Fruit fly (Drosophila melanogaster) whole organism, embryonic: ENCODE results near the gene MSBP.

Source experiments
- Atf-2 ChIP-seq: fragments of 200-800 bp; sonication (Bioruptor generic); optimal IDR thresholded peaks from 2 replicates; lab custom pipeline; 2016; ENCODE audit warnings: missing biosample characterization, missing genetic modification characterization
- CG10209 ChIP-seq: fragments of 200-800 bp; sonication (Bioruptor generic); optimal IDR thresholded peaks from 3 replicates; lab custom pipeline; 2017; ENCODE audit warnings: missing biosample characterization, mild to moderate bottlenecking, missing genetic modification characterization, missing genetic modification reagents
- CG10565 ChIP-seq: fragments of 200-800 bp; sonication (Bioruptor generic); optimal IDR thresholded peaks from 3 replicates; lab custom pipeline; 2016; ENCODE audit warnings: missing biosample characterization, mild to moderate bottlenecking, missing genetic modification characterization
- CG10959 ChIP-seq: fragments of 200-800 bp; sonication (Bioruptor generic); IDR thresholded peaks from 2 replicates; pipeline ENCODE4 v1.3.6; 2022; ENCODE audit warnings: missing biosample characterization, missing genetic modification characterization
- CG11085 ChIP-seq: fragments of 200-800 bp; sonication (Bioruptor generic); IDR thresholded peaks from 2 replicates; pipeline ENCODE4 v1.3.6; 2022; ENCODE audit warnings: missing biosample characterization, missing genetic modification characterization
- CG11247 ChIP-seq: fragments of 200-800 bp; sonication (Bioruptor generic); IDR thresholded peaks from 2 replicates; pipeline ENCODE4 v1.3.6; 2022; ENCODE audit warnings: missing biosample characterization, missing genetic modification characterization
- CG11504 ChIP-seq: fragments of 200-800 bp; sonication (Bioruptor generic); optimal IDR thresholded peaks from 3 replicates; lab custom pipeline; 2019; ENCODE audit warnings: missing biosample characterization, mild to moderate bottlenecking, missing genetic modification characterization, moderate library complexity
- CG15514 ChIP-seq: fragments of 200-800 bp; sonication (Bioruptor generic); optimal IDR thresholded peaks from 3 replicates; lab custom pipeline; 2017; ENCODE audit warnings: missing biosample characterization, missing genetic modification characterization, mild to moderate bottlenecking, moderate library complexity, missing genetic modification reagents
- CG15601 ChIP-seq: fragments of 200-800 bp; sonication (Bioruptor generic); optimal IDR thresholded peaks from 3 replicates; lab custom pipeline; 2019; ENCODE audit warnings: missing biosample characterization, mild to moderate bottlenecking, missing genetic modification characterization, moderate library complexity
- CG17328 ChIP-seq: fragments of 200-800 bp; sonication (Bioruptor generic); IDR thresholded peaks from 2 replicates; pipeline ENCODE4 v1.3.6; 2022; ENCODE audit warnings: missing biosample characterization, missing genetic modification characterization
- CG17829 ChIP-seq: fragments of 200-800 bp; optimal IDR thresholded peaks from 2 replicates; lab custom pipeline; 2019; ENCODE audit warnings: missing biosample characterization, mild to moderate bottlenecking, missing genetic modification characterization, moderate library complexity
- CG17912 ChIP-seq: fragments of 200-800 bp; sonication (Bioruptor generic); optimal IDR thresholded peaks from 2 replicates; lab custom pipeline; 2018; ENCODE audit warnings: missing biosample characterization, mild to moderate bottlenecking, missing genetic modification characterization
- CG18262 ChIP-seq: fragments of 200-800 bp; optimal IDR thresholded peaks from 3 replicates; lab custom pipeline; 2019; ENCODE audit warnings: missing biosample characterization, mild to moderate bottlenecking, missing genetic modification characterization, moderate library complexity
- CG2116 ChIP-seq: fragments of 200-800 bp; sonication (Bioruptor generic); optimal IDR thresholded peaks from 3 replicates; lab custom pipeline; 2018; ENCODE audit warnings: missing biosample characterization, mild to moderate bottlenecking, missing genetic modification characterization
- CG2129 ChIP-seq: fragments of 200-800 bp; sonication (Bioruptor generic); IDR thresholded peaks from 2 replicates; pipeline ENCODE4 v1.3.6; 2022; ENCODE audit warnings: missing biosample characterization, missing genetic modification characterization; ENCODE audit not compliant: partially characterized antibody
- CG2202 ChIP-seq: fragments of 200-800 bp; sonication (Bioruptor generic); optimal IDR thresholded peaks from 2 replicates; lab custom pipeline; 2018; ENCODE audit warnings: missing biosample characterization, mild to moderate bottlenecking, missing genetic modification characterization
- CG3163 ChIP-seq: fragments of 200-800 bp; sonication (Bioruptor generic); optimal IDR thresholded peaks from 3 replicates; lab custom pipeline; 2016; ENCODE audit warnings: missing biosample characterization, missing genetic modification characterization
- CG3281 ChIP-seq: fragments of 200-800 bp; sonication (Bioruptor generic); optimal IDR thresholded peaks from 3 replicates; lab custom pipeline; 2017; ENCODE audit warnings: missing biosample characterization, mild to moderate bottlenecking, missing genetic modification characterization
- CG33213 ChIP-seq: fragments of 200-800 bp; sonication (Bioruptor generic); optimal IDR thresholded peaks from 3 replicates; lab custom pipeline; 2016; ENCODE audit warnings: missing biosample characterization, missing genetic modification characterization
- CG6254 ChIP-seq: fragments of 200-800 bp; sonication (Bioruptor generic); optimal IDR thresholded peaks from 3 replicates; lab custom pipeline; 2017; ENCODE audit warnings: mild to moderate bottlenecking, missing biosample characterization, missing genetic modification reagents, missing genetic modification characterization
- CG7357 ChIP-seq: fragments of 200-800 bp; sonication (Bioruptor generic); IDR thresholded peaks from 3 replicates; pipeline ENCODE4 v1.3.6; 2022; ENCODE audit warnings: missing biosample characterization, missing genetic modification characterization
- CG7987 ChIP-seq: fragments of 200-800 bp; sonication (Bioruptor generic); optimal IDR thresholded peaks from 2 replicates; lab custom pipeline; 2018; ENCODE audit warnings: missing biosample characterization, mild to moderate bottlenecking, missing genetic modification characterization, moderate library complexity
- CG8281 ChIP-seq: fragments of 200-800 bp; sonication (Bioruptor generic); optimal IDR thresholded peaks from 2 replicates; lab custom pipeline; 2018; ENCODE audit warnings: missing biosample characterization, mild to moderate bottlenecking, missing genetic modification characterization, moderate library complexity
- CG9817 ChIP-seq: fragments of 200-800 bp; sonication (Bioruptor generic); optimal IDR thresholded peaks from 2 replicates; lab custom pipeline; 2018; ENCODE audit warnings: missing biosample characterization, mild to moderate bottlenecking, missing genetic modification characterization, moderate library complexity
- Chrac-16 ChIP-seq: fragments of 200-800 bp; sonication (Bioruptor generic); optimal IDR thresholded peaks from 3 replicates; lab custom pipeline; 2016; ENCODE audit warnings: missing biosample characterization, missing genetic modification characterization
- Dref ChIP-seq: fragments of 200-800 bp; sonication (Bioruptor generic); IDR thresholded peaks from 2 replicates; pipeline ENCODE4 v1.3.6; 2022; ENCODE audit warnings: missing biosample characterization, missing genetic modification characterization
- E2f1 ChIP-seq: fragments of 200-800 bp; sonication (Bioruptor generic); IDR thresholded peaks from 2 replicates; pipeline ENCODE4 v1.3.6; 2022; ENCODE audit warnings: missing biosample characterization, missing genetic modification characterization
- HHEX ChIP-seq: fragments of 200-800 bp; sonication (Bioruptor generic); optimal IDR thresholded peaks from 3 replicates; lab custom pipeline; 2017; ENCODE audit warnings: missing biosample characterization, mild to moderate bottlenecking, missing genetic modification characterization, missing genetic modification reagents
- Hey ChIP-seq: fragments of 200-800 bp; sonication (Bioruptor generic); optimal IDR thresholded peaks from 3 replicates; lab custom pipeline; 2018; ENCODE audit warnings: missing biosample characterization, mild to moderate bottlenecking, missing genetic modification characterization
- HmgZ ChIP-seq: fragments of 200-800 bp; sonication (Bioruptor generic); optimal IDR thresholded peaks from 2 replicates; lab custom pipeline; 2018; ENCODE audit warnings: missing biosample characterization, mild to moderate bottlenecking, missing genetic modification characterization
- Lpt ChIP-seq: fragments of >200 bp; optimal IDR thresholded peaks from 2 replicates; lab custom pipeline; 2018; ENCODE audit warnings: missing biosample characterization, missing genetic modification characterization
- Oaz ChIP-seq: fragments of 200-800 bp; sonication (Bioruptor generic); IDR thresholded peaks from 2 replicates; pipeline ENCODE4 v1.3.6; 2022; ENCODE audit warnings: missing biosample characterization, missing genetic modification characterization
- Sin3A ChIP-seq: fragments of >200 bp; optimal IDR thresholded peaks from 2 replicates; lab custom pipeline; 2018
- Six4 ChIP-seq: fragments of 200-800 bp; sonication (Bioruptor generic); optimal IDR thresholded peaks from 2 replicates; lab custom pipeline; 2016; ENCODE audit warnings: missing biosample characterization, missing genetic modification characterization
- Sry-β ChIP-seq: fragments of 200-800 bp; sonication (Bioruptor generic); optimal IDR thresholded peaks from 2 replicates; lab custom pipeline; 2018; ENCODE audit warnings: missing biosample characterization, mild to moderate bottlenecking, missing genetic modification characterization, moderate library complexity
- Stat92E ChIP-seq, 3 experiments: fragments of >200 bp in 2 of 3; fragments of 200-800 bp in 1 of 3; sonication (Bioruptor generic) in 1 of 3; optimal IDR thresholded peaks; 2 replicates each; lab custom pipeline; 2017 to 2019; ENCODE audit warnings: missing biosample characterization in 3 of 3, missing genetic modification characterization in 3 of 3, mild to moderate bottlenecking in 1 of 3, moderate library complexity in 1 of 3
- Taf1 ChIP-seq: fragments of 200-800 bp; sonication (Bioruptor generic); IDR thresholded peaks from 2 replicates; pipeline ENCODE4 v1.3.6; 2022; ENCODE audit warnings: missing biosample characterization, missing genetic modification characterization
- cad ChIP-seq: fragments of >200 bp; optimal IDR thresholded peaks from 2 replicates; lab custom pipeline; 2017; ENCODE audit warnings: missing biosample characterization, missing genetic modification characterization
- corto ChIP-seq: fragments of 200-800 bp; sonication (Bioruptor generic); optimal IDR thresholded peaks from 2 replicates; lab custom pipeline; 2016; ENCODE audit warnings: missing biosample characterization, mild to moderate bottlenecking, missing genetic modification characterization, moderate library complexity
- crc ChIP-seq: fragments of 200-800 bp; sonication (Bioruptor generic); optimal IDR thresholded peaks from 2 replicates; lab custom pipeline; 2016; ENCODE audit warnings: missing biosample characterization, missing genetic modification characterization
- exex ChIP-seq: fragments of 200-800 bp; sonication (Bioruptor generic); optimal IDR thresholded peaks from 4 replicates; lab custom pipeline; 2018; ENCODE audit warnings: missing biosample characterization, mild to moderate bottlenecking, missing genetic modification characterization, moderate library complexity
- h ChIP-seq: fragments of >200 bp; optimal IDR thresholded peaks from 2 replicates; lab custom pipeline; 2017
- hbn ChIP-seq: fragments of 200-800 bp; sonication (Bioruptor generic); IDR thresholded peaks from 2 replicates; pipeline ENCODE4 v1.3.6; 2022; ENCODE audit warnings: missing biosample characterization, missing genetic modification characterization; ENCODE audit not compliant: partially characterized antibody
- kni ChIP-seq: fragments of 200-800 bp; sonication (Bioruptor generic); optimal IDR thresholded peaks from 3 replicates; lab custom pipeline; 2017; ENCODE audit warnings: mild to moderate bottlenecking, missing biosample characterization, missing genetic modification reagents, missing genetic modification characterization
- knrl ChIP-seq: fragments of 200-800 bp; sonication (Bioruptor generic); IDR thresholded peaks from 3 replicates; pipeline ENCODE4 v1.3.6; 2022; ENCODE audit warnings: missing biosample characterization, missing genetic modification characterization; ENCODE audit not compliant: partially characterized antibody
- lov ChIP-seq, 2 experiments: fragments of 200-800 bp in 1 of 2; fragments of >200 bp in 1 of 2; sonication (Bioruptor generic) in 1 of 2; IDR thresholded peaks in 1 of 2; optimal IDR thresholded peaks in 1 of 2; 2 replicates in 1 of 2; 3 replicates in 1 of 2; pipeline versions ENCODE4 v1.3.6 to Lab custom; 2017 to 2022; ENCODE audit warnings: missing biosample characterization in 1 of 2, missing genetic modification characterization in 1 of 2
- pnt ChIP-seq: fragments of 200-800 bp; sonication (Bioruptor generic); optimal IDR thresholded peaks from 3 replicates; lab custom pipeline; 2016; ENCODE audit warnings: missing biosample characterization, missing genetic modification characterization
- pzg ChIP-seq: fragments of 200-800 bp; sonication (Bioruptor generic); optimal IDR thresholded peaks from 3 replicates; lab custom pipeline; 2018; ENCODE audit warnings: missing biosample characterization, mild to moderate bottlenecking, missing genetic modification characterization, moderate library complexity
- sima ChIP-seq: fragments of 200-800 bp; sonication (Bioruptor generic); optimal IDR thresholded peaks from 2 replicates; lab custom pipeline; 2016; ENCODE audit warnings: missing biosample characterization, missing genetic modification characterization

Gene MSBP

dm6 chrX:15909564-15910284 lies 19.8 kb upstream of the MSBP start, which contains the start of gene CycD (continued):
- TF ChIP-seq HHEX (GFP tag; lab: Kevin White, UChicago) = no peak
- no peak for TF ChIP-seq crc (GFP tag; lab: Kevin White, UChicago)
- no peak for TF ChIP-seq hbn (GFP tag; lab: Robert Waterston, UW)
- TF ChIP-seq Taf1 (GFP tag; lab: Robert Waterston, UW) = no peak
- peak; percentile 11 for TF ChIP-seq Sin3A (lab: Kevin White, UChicago)
- TF ChIP-seq sima (GFP tag; lab: Kevin White, UChicago) = no peak
- TF ChIP-seq Sry-β (GFP tag; lab: Kevin White, UChicago) = no peak
- no peak for TF ChIP-seq CG9817 (tag; lab: Kevin White, UChicago)
- TF ChIP-seq Chrac-16 (GFP tag; lab: Kevin White, UChicago) = no peak
- TF ChIP-seq CG8281 = no peak
- peak; percentile 18 for TF ChIP-seq CG2116 (GFP tag; lab: Kevin White, UChicago)
- no peak for TF ChIP-seq CG2129 (GFP tag; lab: Robert Waterston, UW)
- no peak for TF ChIP-seq kni (GFP tag; lab: Kevin White, UChicago)
- TF ChIP-seq CG2202 (tag; lab: Kevin White, UChicago) = no peak
- no peak for TF ChIP-seq CG11504 (tag; lab: Kevin White, UChicago)
- no peak for TF ChIP-seq CG17912 (GFP tag; lab: Kevin White, UChicago)
- TF ChIP-seq CG33213 (GFP tag; lab: Kevin White, UChicago) = peak; percentile 45
- no peak for TF ChIP-seq CG3163
- no peak for TF ChIP-seq CG10565 (GFP tag; lab: Kevin White, UChicago)
- no peak for TF ChIP-seq CG11085 (GFP tag; lab: Robert Waterston, UW)
- TF ChIP-seq CG7987 (GFP tag; lab: Kevin White, UChicago) = no peak
- no peak for TF ChIP-seq Six4 (GFP tag; lab: Kevin White, UChicago)
- TF ChIP-seq CG15601 (tag; lab: Kevin White, UChicago) = no peak
- TF ChIP-seq CG17829 (tag; lab: Kevin White, UChicago) = peak; percentile 12
- no peak for TF ChIP-seq Atf-2 (GFP tag; lab: Kevin White, UChicago)
- TF ChIP-seq Hey (tag; lab: Kevin White, UChicago) = no peak
- peak; percentile 88 for TF ChIP-seq CG7357 (GFP tag; lab: Robert Waterston, UW)
- peak; percentile 60; the same call in 2 of the 3 replicates for TF ChIP-seq knrl (GFP tag; lab: Robert Waterston, UW)
- TF ChIP-seq cad = no peak
- no peak for TF ChIP-seq E2f1 (GFP tag; lab: Robert Waterston, UW)
- TF ChIP-seq Oaz (GFP tag; lab: Robert Waterston, UW) = 0 out of 2 replicates have a peak, but pooled peaks have one; percentile 28
- TF ChIP-seq pzg = peak; percentile 58
- TF ChIP-seq CG10959 (GFP tag; lab: Robert Waterston, UW) = peak; percentile 53; the same call in 1 of the 2 replicates
- no peak for TF ChIP-seq CG17328 (GFP tag; lab: Robert Waterston, UW)
- no peak for TF ChIP-seq pnt (GFP tag; lab: Kevin White, UChicago)
- no peak for TF ChIP-seq Stat92E (GFP tag; optimal IDR thresholded peaks at IDR 0.05; lab: Kevin White, UChicago)
- TF ChIP-seq CG18262 (tag; lab: Kevin White, UChicago) = no peak
- TF ChIP-seq h (lab: Kevin White, UChicago) = no peak
- TF ChIP-seq CG6254 = no peak
- TF ChIP-seq HmgZ (tag; lab: Kevin White, UChicago) = peak; percentile 0
- no peak for TF ChIP-seq Lpt (GFP tag; lab: Kevin White, UChicago)
- TF ChIP-seq Dref (GFP tag; lab: Robert Waterston, UW) = peak; percentile 55
- no peak for TF ChIP-seq corto (GFP tag; lab: Kevin White, UChicago)
- no peak for TF ChIP-seq CG10209
- TF ChIP-seq CG11247 (GFP tag; lab: Robert Waterston, UW) = 0 out of 2 replicates have a peak, but pooled peaks have one; percentile 22
- TF ChIP-seq lov (optimal IDR thresholded peaks at IDR 0.05; lab: Kevin White, UChicago) = no peak
- TF ChIP-seq lov (GFP tag; IDR thresholded peaks at IDR 0.05; lab: Robert Waterston, UW) = no peak
- TF ChIP-seq CG3281 = no peak
- no peak for TF ChIP-seq exex (tag; lab: Kevin White, UChicago)
- peak; percentile 98 for TF ChIP-seq CG15514 (GFP tag; lab: Kevin White, UChicago)
